Fruit fly (Drosophila melanogaster): ENCODE results near the gene CG16782.

Gene CG16782

DNA sequence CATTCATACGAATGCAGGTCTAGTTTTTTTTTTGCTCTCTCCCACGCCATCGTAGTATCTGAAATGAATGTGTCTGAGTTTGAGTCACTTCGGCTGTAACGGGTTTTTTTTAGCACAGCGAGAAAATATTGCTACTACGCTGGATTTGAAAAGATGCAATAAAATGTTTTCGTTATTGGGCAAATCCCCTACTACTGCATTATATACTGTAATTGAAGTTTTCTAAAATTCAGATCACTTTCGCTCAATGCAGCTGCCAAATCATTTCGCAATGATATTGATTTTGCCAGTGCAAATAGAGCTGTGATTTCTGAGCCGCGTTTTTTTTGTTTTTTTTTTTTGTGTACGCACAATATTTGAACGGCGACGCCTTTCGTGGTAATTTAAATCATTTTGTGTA, 27.1 kb downstream of the CG16782 start (continued):
- no peak for TF ChIP-seq Nf-YB (GFP tag; optimal IDR thresholded peaks at IDR 0.05)
- TF ChIP-seq Gsc (GFP tag; IDR thresholded peaks at IDR 0.05) = no peak
- TF ChIP-seq CG8765 (GFP tag; IDR thresholded peaks at IDR 0.05) = no peak
- no peak for TF ChIP-seq CG7928 (GFP tag; optimal IDR thresholded peaks at IDR 0.05)
- TF ChIP-seq CG11560 (tag; IDR thresholded peaks at IDR 0.05) = no peak
- TF ChIP-seq dysf (GFP tag; IDR thresholded peaks at IDR 0.05) = peak; percentile 53
- TF ChIP-seq CG13424 (tag; optimal IDR thresholded peaks at IDR 0.05) = peak; percentile 29
- TF ChIP-seq CG10366 (GFP tag; IDR thresholded peaks at IDR 0.05) = peak; percentile 66
- peak; percentile 33; the same call in 1 of the 2 replicates for TF ChIP-seq E2f1 (GFP tag; IDR thresholded peaks at IDR 0.05)
- peak; percentile 22 for TF ChIP-seq CG12942 (GFP tag; optimal IDR thresholded peaks at IDR 0.05)
- TF ChIP-seq PHDP (tag; optimal IDR thresholded peaks at IDR 0.05) = peak; percentile 42
- TF ChIP-seq amos (GFP tag; IDR thresholded peaks at IDR 0.05; ENCODE audit: partially characterized antibody) = no peak
- no peak for TF ChIP-seq CG11085 (GFP tag; IDR thresholded peaks at IDR 0.05)
- peak; percentile 22 for TF ChIP-seq NfI (GFP tag; optimal IDR thresholded peaks at IDR 0.05)
- TF ChIP-seq CG1647 (GFP tag; optimal IDR thresholded peaks at IDR 0.05) = peak; percentile 4
- TF ChIP-seq tx (GFP tag; optimal IDR thresholded peaks at IDR 0.05) = peak; percentile 25
- no peak for TF ChIP-seq inv (GFP tag; IDR thresholded peaks at IDR 0.05; ENCODE audit: partially characterized antibody)
- no peak for TF ChIP-seq Dbx (GFP tag; IDR thresholded peaks at IDR 0.05)
- TF ChIP-seq mam (GFP tag; optimal IDR thresholded peaks at IDR 0.05) = peak; percentile 57
- no peak for TF ChIP-seq knrl (GFP tag; IDR thresholded peaks at IDR 0.05; ENCODE audit: partially characterized antibody)
- TF ChIP-seq CG8290 (GFP tag; optimal IDR thresholded peaks at IDR 0.05) = no peak
- TF ChIP-seq CG8290 (tag; optimal IDR thresholded peaks at IDR 0.05) = no peak
- peak; percentile 8 for TF ChIP-seq Fer1 (GFP tag; optimal IDR thresholded peaks at IDR 0.05)
- TF ChIP-seq sob (GFP tag; IDR thresholded peaks at IDR 0.05) = no peak; the same call in 1 of the 2 replicates
- TF ChIP-seq vvl (GFP tag; IDR thresholded peaks at IDR 0.05) = peak; percentile 60
- TF ChIP-seq Hsf (GFP tag; optimal IDR thresholded peaks at IDR 0.05) = peak; percentile 51
- TF ChIP-seq Elba2 (GFP tag; optimal IDR thresholded peaks at IDR 0.05) = no peak
- TF ChIP-seq Trl (optimal IDR thresholded peaks at IDR 0.05) = no peak
- peak; percentile 43 for TF ChIP-seq Trl (GFP tag; optimal IDR thresholded peaks at IDR 0.05)
- no peak for TF ChIP-seq CG3995 (GFP tag; optimal IDR thresholded peaks at IDR 0.05)
- TF ChIP-seq Xrp1 (GFP tag; IDR thresholded peaks at IDR 0.05) = peak; percentile 59
- peak; percentile 8 for TF ChIP-seq CG7556 (GFP tag; optimal IDR thresholded peaks at IDR 0.05)
- TF ChIP-seq CG34224 (GFP tag; IDR thresholded peaks at IDR 0.05; ENCODE audit: partially characterized antibody) = no peak
- no peak for TF ChIP-seq gcm2 (GFP tag; optimal IDR thresholded peaks at IDR 0.05)
- TF ChIP-seq ind (GFP tag; optimal IDR thresholded peaks at IDR 0.05) = peak; percentile 46
- peak; percentile 8 for TF ChIP-seq Ssrp (tag; optimal IDR thresholded peaks at IDR 0.05)
- TF ChIP-seq ssp (GFP tag; IDR thresholded peaks at IDR 0.05) = peak; percentile 37; the same call in 1 of the 2 replicates
- TF ChIP-seq insv (GFP tag; optimal IDR thresholded peaks at IDR 0.05) = no peak
- peak; percentile 6 for TF ChIP-seq Chrac-16 (GFP tag; optimal IDR thresholded peaks at IDR 0.05)
- peak in 1 of 2 experiments; percentile 19 for TF ChIP-seq bsh (GFP tag; optimal IDR thresholded peaks at IDR 0.05)
- TF ChIP-seq NK7.1 (GFP tag; optimal IDR thresholded peaks at IDR 0.05) = no peak
- TF ChIP-seq Antp (GFP tag; optimal IDR thresholded peaks at IDR 0.05) = peak; percentile 24
- TF ChIP-seq shn (GFP tag; optimal IDR thresholded peaks at IDR 0.05) = peak; percentile 49
- TF ChIP-seq CG9797 (GFP tag; optimal IDR thresholded peaks at IDR 0.05) = no peak
- TF ChIP-seq gem (tag; optimal IDR thresholded peaks at IDR 0.05) = peak; percentile 61
- TF ChIP-seq Scr (GFP tag; IDR thresholded peaks at IDR 0.05; ENCODE audit: partially characterized antibody) = no peak
- TF ChIP-seq CG10431 (GFP tag; optimal IDR thresholded peaks at IDR 0.05) = no peak
- peak; percentile 25 for TF ChIP-seq CG17359 (tag; optimal IDR thresholded peaks at IDR 0.05)
- TF ChIP-seq ATbp (GFP tag; optimal IDR thresholded peaks at IDR 0.05) = peak; percentile 48
- no peak for TF ChIP-seq Six4 (GFP tag; optimal IDR thresholded peaks at IDR 0.05)
- TF ChIP-seq ci (GFP tag; IDR thresholded peaks at IDR 0.05) = peak; percentile 77; the same call in 2 of the 3 replicates
- peak; percentile 22 for TF ChIP-seq CG8388 (GFP tag; optimal IDR thresholded peaks at IDR 0.05)
